In the genomic region with DNA sequence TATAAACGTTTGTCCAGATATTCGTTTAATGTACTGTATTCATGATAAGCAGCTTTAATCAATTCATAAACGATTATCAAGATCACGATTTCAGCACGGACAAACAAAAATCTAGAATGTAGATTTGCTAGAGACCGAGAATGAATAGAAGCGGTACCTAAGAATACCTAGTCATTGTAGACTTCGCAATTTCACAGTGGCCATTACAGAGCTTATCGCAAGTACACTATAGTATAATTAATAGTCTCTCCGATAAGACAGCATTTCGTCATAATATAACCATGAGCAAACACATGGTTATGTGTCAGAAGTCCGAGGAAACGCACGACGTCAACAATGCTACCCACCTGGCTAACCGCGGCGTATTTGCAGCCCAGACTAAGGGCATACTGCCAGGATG, we compare ENCODE assay signal across 3 fruit fly cellular contexts.
TF ChIP-seq lines count a peak whose summit lies in the region.

A gene (plus strand): TSS at position 301 of the 400 bp plus-strand sequence.

- TF ChIP-seq CTCF in whole organism, embryonic (GFP tag; optimal IDR thresholded peaks at IDR 0.05; lab: Kevin White, UChicago), result no peak

TF ChIP-seq in whole organism, adult, 20 proteins besides CTCF, POLR2A, EP300 and RAD21:
- TF ChIP-seq toe (GFP tag; optimal IDR thresholded peaks at IDR 0.05; lab: Kevin White, UChicago) (no peak), kay (GFP tag; lab: Kevin White, UChicago; ENCODE audit: borderline replicate concordance) (peak; percentile 66), CG33017 (tag; optimal IDR thresholded peaks at IDR 0.05; lab: Kevin White, UChicago) (peak; percentile 15), Mnt (GFP tag; optimal IDR thresholded peaks at IDR 0.05; lab: Kevin White, UChicago) (no peak), pad (GFP tag; optimal IDR thresholded peaks at IDR 0.05; lab: Kevin White, UChicago) (no peak), CG7045 (GFP tag; optimal IDR thresholded peaks at IDR 0.05; lab: Kevin White, UChicago) (no peak), CG5204 (GFP tag; optimal IDR thresholded peaks at IDR 0.05; lab: Kevin White, UChicago) (no peak), tj (GFP tag; optimal IDR thresholded peaks at IDR 0.05; lab: Kevin White, UChicago) (no peak), CG11617 (GFP tag; optimal IDR thresholded peaks at IDR 0.05; lab: Kevin White, UChicago) (no peak), ovo (GFP tag; optimal IDR thresholded peaks at IDR 0.05; lab: Kevin White, UChicago) (no peak), Clk (GFP tag; optimal IDR thresholded peaks at IDR 0.05; lab: Kevin White, UChicago) (no peak), cic (GFP tag; optimal IDR thresholded peaks at IDR 0.05; lab: Kevin White, UChicago) (peak; percentile 16)

TF ChIP-seq in whole organism, embryonic, 481 proteins besides CTCF, POLR2A, EP300 and RAD21:
- TF ChIP-seq tgo (GFP tag; IDR thresholded peaks at IDR 0.05; lab: Robert Waterston, UW) (no peak), CG10147 (GFP tag; optimal IDR thresholded peaks at IDR 0.05; lab: Kevin White, UChicago) (no peak), E2f2 (GFP tag; IDR thresholded peaks at IDR 0.05; lab: Robert Waterston, UW) (no peak), crol (GFP tag; IDR thresholded peaks at IDR 0.05; lab: Robert Waterston, UW) (no peak), exex (tag; optimal IDR thresholded peaks at IDR 0.05; lab: Kevin White, UChicago) (peak; percentile 33), kah (GFP tag; optimal IDR thresholded peaks at IDR 0.05; lab: Kevin White, UChicago) (no peak), Antp (GFP tag; optimal IDR thresholded peaks at IDR 0.05; lab: Kevin White, UChicago) (no peak), tin (GFP tag; optimal IDR thresholded peaks at IDR 0.05; lab: Kevin White, UChicago) (no peak)

TF ChIP-seq in whole organism, prepupa, 60 proteins besides CTCF, POLR2A, EP300 and RAD21:
- TF ChIP-seq topi (GFP tag; optimal IDR thresholded peaks at IDR 0.05; lab: Kevin White, UChicago) (no peak), dsx (GFP tag; optimal IDR thresholded peaks at IDR 0.05; lab: Kevin White, UChicago; ENCODE audit: poor library complexity, severe bottlenecking) (no peak), CG11762 (GFP tag; optimal IDR thresholded peaks at IDR 0.05; lab: Kevin White, UChicago; ENCODE audit: insufficient read depth) (no peak), Eip78C (GFP tag; lab: Kevin White, UChicago) (no peak), Eip75B (GFP tag; optimal IDR thresholded peaks at IDR 0.05; lab: Kevin White, UChicago) (no peak), Hr38 (GFP tag; optimal IDR thresholded peaks at IDR 0.05; lab: Kevin White, UChicago) (no peak), Smox (GFP tag; optimal IDR thresholded peaks at IDR 0.05; lab: Kevin White, UChicago) (no peak), CG6808 (GFP tag; optimal IDR thresholded peaks at IDR 0.05; lab: Kevin White, UChicago) (no peak), vri (GFP tag; optimal IDR thresholded peaks at IDR 0.05; lab: Kevin White, UChicago) (peak; percentile 14)
